Worm (Caenorhabditis elegans): ENCODE data around the gene F19G12.11.

ce11 chrX:1453770-1454169 lies 27.4 kb upstream of the F19G12.11 start, which contains the start of gene cebp-1:
- no peak for TF ChIP-seq ref-1 (GFP tag; conservative IDR thresholded peaks at IDR 0.05)
- TF ChIP-seq flt-1 (GFP tag; IDR thresholded peaks at IDR 0.05): no peak
- no peak for TF ChIP-seq ztf-23 (GFP tag; IDR thresholded peaks at IDR 0.05)
- TF ChIP-seq med-1 (GFP tag; optimal IDR thresholded peaks at IDR 0.05; ENCODE audit: insufficient read depth): no peak
